Fruit fly (Drosophila melanogaster): Measurements from ENCODE around the gene CG14322.

The CG14322 gene

dm6 chr3R:17646102-17647050 lies 1.1 kb upstream of the CG14322 start (continued):
- TF ChIP-seq Bdp1 (GFP tag; optimal IDR thresholded peaks at IDR 0.05) (peak; percentile 98), bcd (GFP tag; optimal IDR thresholded peaks at IDR 0.05) (no peak), onecut (GFP tag; IDR thresholded peaks at IDR 0.05) (no peak), Oaz (GFP tag; IDR thresholded peaks at IDR 0.05) (no peak), CG18476 (GFP tag; optimal IDR thresholded peaks at IDR 0.05) (no peak), vnd (GFP tag; IDR thresholded peaks at IDR 0.05; ENCODE audit: partially characterized antibody) (peak; percentile 63; the same call in 2 of the 3 replicates), CG12236 (GFP tag; optimal IDR thresholded peaks at IDR 0.05) (no peak), pzg (GFP tag; optimal IDR thresholded peaks at IDR 0.05) (no peak), Ptx1 (GFP tag; IDR thresholded peaks at IDR 0.05) (no peak), CG16779 (GFP tag; IDR thresholded peaks at IDR 0.05) (no peak), CG10565 (GFP tag; optimal IDR thresholded peaks at IDR 0.05) (no peak), CkIIα-i1 (GFP tag; IDR thresholded peaks at IDR 0.05) (no peak), oc (tag; optimal IDR thresholded peaks at IDR 0.05) (no peak)

dm6 chr3R:17653879-17654278 lies 6.4 kb downstream of the CG14322 start:
- TF ChIP-seq Blimp-1 (GFP tag; optimal IDR thresholded peaks at IDR 0.05) (no peak), Nf-YB (GFP tag; optimal IDR thresholded peaks at IDR 0.05) (no peak), Camta (GFP tag; optimal IDR thresholded peaks at IDR 0.05) (no peak), CG1792 (GFP tag; optimal IDR thresholded peaks at IDR 0.05) (no peak), CG17912 (GFP tag; optimal IDR thresholded peaks at IDR 0.05) (no peak), Dad (GFP tag; optimal IDR thresholded peaks at IDR 0.05) (no peak), Deaf1 (tag; optimal IDR thresholded peaks at IDR 0.05) (peak; percentile 80), Nf-YC (tag; optimal IDR thresholded peaks at IDR 0.05) (peak; percentile 13), nerfin-1 (tag; optimal IDR thresholded peaks at IDR 0.05) (no peak), CG3065 (GFP tag; optimal IDR thresholded peaks at IDR 0.05) (no peak), Trl (optimal IDR thresholded peaks at IDR 0.05) (peak in 1 of 2 experiments; percentile 46), Trl (GFP tag; optimal IDR thresholded peaks at IDR 0.05) (no peak), D19B (GFP tag; optimal IDR thresholded peaks at IDR 0.05) (no peak), pros (GFP tag; optimal IDR thresholded peaks at IDR 0.05) (peak; percentile 70), sug (tag; optimal IDR thresholded peaks at IDR 0.05) (no peak), CG10565 (GFP tag; optimal IDR thresholded peaks at IDR 0.05) (no peak), CG34376 (GFP tag; optimal IDR thresholded peaks at IDR 0.05) (no peak)

- TF ChIP-seq dmrt99B (tag; optimal IDR thresholded peaks at IDR 0.05): peak; percentile 25
- 0 out of 2 replicates have a peak, but pooled peaks have one; percentile 18 for TF ChIP-seq sob (GFP tag; IDR thresholded peaks at IDR 0.05)
- TF ChIP-seq Sry-δ (GFP tag; optimal IDR thresholded peaks at IDR 0.05): no peak
- TF ChIP-seq CG12659 (GFP tag; optimal IDR thresholded peaks at IDR 0.05): no peak
- peak; percentile 56 for TF ChIP-seq NfI (GFP tag; optimal IDR thresholded peaks at IDR 0.05)
- no peak for TF ChIP-seq Mad (GFP tag; optimal IDR thresholded peaks at IDR 0.05)
- no peak for TF ChIP-seq bab2 (GFP tag; optimal IDR thresholded peaks at IDR 0.05)
- TF ChIP-seq sqz (GFP tag; optimal IDR thresholded peaks at IDR 0.05): peak; percentile 7
- TF ChIP-seq Hr78 (GFP tag; optimal IDR thresholded peaks at IDR 0.05): no peak
- TF ChIP-seq HLH54F (GFP tag; optimal IDR thresholded peaks at IDR 0.05): no peak
- TF ChIP-seq trh (GFP tag; optimal IDR thresholded peaks at IDR 0.05): no peak
- TF ChIP-seq peb (GFP tag; IDR thresholded peaks at IDR 0.05): no peak
- TF ChIP-seq Dp (GFP tag; optimal IDR thresholded peaks at IDR 0.05): no peak
- TF ChIP-seq CG10431 (GFP tag; optimal IDR thresholded peaks at IDR 0.05): peak; percentile 27
- TF ChIP-seq stwl (tag; optimal IDR thresholded peaks at IDR 0.05): peak; percentile 69
- TF ChIP-seq Adf1 (GFP tag; IDR thresholded peaks at IDR 0.05): no peak
- no peak for TF ChIP-seq CG4730 (GFP tag; IDR thresholded peaks at IDR 0.05)
- TF ChIP-seq gcm (GFP tag; optimal IDR thresholded peaks at IDR 0.05): peak; percentile 58
- no peak for TF ChIP-seq Sox102F (GFP tag; optimal IDR thresholded peaks at IDR 0.05)
These were observed 7.6 kb downstream of the CG14322 start for dm6 chr3R:17655040-17655439.
